Worm (Caenorhabditis elegans): Measurements from ENCODE around the gene cpn-2.

DNA sequence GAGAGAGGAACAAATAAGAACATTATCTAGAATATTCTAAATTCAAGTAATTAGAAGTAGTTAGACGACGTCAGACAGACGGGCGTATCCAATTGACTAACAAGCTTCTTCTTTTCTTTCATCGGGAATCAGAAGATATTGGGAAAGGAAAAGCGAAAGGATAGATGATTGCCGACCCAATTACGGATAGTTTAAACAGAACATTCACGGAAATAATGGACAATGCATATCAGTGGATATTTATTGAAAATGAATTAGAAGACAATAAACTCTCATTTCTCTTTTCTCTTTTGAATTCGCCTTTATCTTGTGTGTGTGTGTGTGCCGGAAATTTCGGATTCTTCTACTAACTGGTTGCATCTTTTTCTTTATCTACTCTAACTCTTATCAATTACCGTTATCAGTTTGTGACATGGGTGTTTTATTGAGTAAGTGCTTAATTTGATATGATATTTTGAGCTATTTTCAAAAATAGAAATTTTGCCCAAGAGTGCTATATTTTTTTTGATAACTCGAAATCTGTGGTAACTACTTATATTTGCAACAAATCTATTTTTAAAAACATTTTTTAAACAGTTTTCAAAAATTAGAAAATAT lies 3.6 kb upstream of the cpn-2 start:
- TF ChIP-seq dpl-1 (GFP tag; optimal IDR thresholded peaks at IDR 0.05): no peak
- no peak for TF ChIP-seq aly-2 (tag; optimal IDR thresholded peaks at IDR 0.05)
